Worm (Caenorhabditis elegans) whole organism, L4 larva: ENCODE measurements around the gene B0563.18.

Source experiments
- F10B5.3 ChIP-seq: sonication (generic microtip); optimal IDR thresholded peaks from 2 replicates; lab custom pipeline; 2016; ENCODE audit warnings: mild to moderate bottlenecking, missing genetic modification characterization, missing compliant biosample characterization
- F37D6.2 ChIP-seq: sonication (generic microtip); optimal IDR thresholded peaks from 2 replicates; lab custom pipeline; 2016; ENCODE audit warnings: mild to moderate bottlenecking, missing genetic modification characterization, missing compliant biosample characterization
- R02D3.7 ChIP-seq: fragments of 150-350 bp; sonication (generic microtip); optimal IDR thresholded peaks from 3 replicates; lab custom pipeline; 2014; ENCODE audit warnings: missing biosample characterization, missing genetic modification characterization
- T20F7.1 ChIP-seq: fragments of 200-800 bp; sonication (Bioruptor generic); optimal IDR thresholded peaks from 2 replicates; lab custom pipeline; 2018; ENCODE audit warnings: mild to moderate bottlenecking, missing genetic modification characterization, missing compliant biosample characterization
- T26A8.4 ChIP-seq: fragments of 200-800 bp; sonication (Bioruptor generic); IDR thresholded peaks from 2 replicates; pipeline ENCODE4 v1.3.6; 2022; ENCODE audit warnings: missing genetic modification characterization, missing compliant biosample characterization
- aly-2 ChIP-seq: sonication (generic microtip); optimal IDR thresholded peaks from 2 replicates; lab custom pipeline; 2018; ENCODE audit warnings: missing biosample characterization, missing genetic modification characterization
- ceh-28 ChIP-seq: fragments of 150-350 bp; optimal IDR thresholded peaks from 2 replicates; lab custom pipeline; 2014; ENCODE audit warnings: missing biosample characterization, missing genetic modification reagents, missing genetic modification characterization
- ceh-82 ChIP-seq: sonication (generic microtip); optimal IDR thresholded peaks from 2 replicates; lab custom pipeline; 2017; ENCODE audit warnings: missing biosample characterization, missing genetic modification characterization
- ctbp-1 ChIP-seq: fragments of 200-800 bp; sonication (Bioruptor generic); IDR thresholded peaks from 2 replicates; pipeline ENCODE4 v1.3.6; 2022; ENCODE audit warnings: missing genetic modification reagents, missing genetic modification characterization, missing compliant biosample characterization
- daf-19 ChIP-seq: fragments of 200-800 bp; sonication (Bioruptor generic); conservative IDR thresholded peaks from 2 replicates; pipeline ENCODE4 v1.3.6; 2022; ENCODE audit warnings: missing genetic modification characterization, missing compliant biosample characterization
- daf-8 ChIP-seq: fragments of 200-800 bp; sonication (Bioruptor generic); IDR thresholded peaks from 2 replicates; pipeline ENCODE4 v1.3.6; 2022; ENCODE audit warnings: missing genetic modification characterization, missing compliant biosample characterization
- dmd-6 ChIP-seq: fragments of 200-800 bp; sonication (Bioruptor generic); IDR thresholded peaks from 2 replicates; pipeline ENCODE4 v1.3.6; 2022; ENCODE audit warnings: missing genetic modification reagents, missing genetic modification characterization, missing compliant biosample characterization
- dmd-8 ChIP-seq: fragments of 200-800 bp; sonication (Bioruptor generic); IDR thresholded peaks from 2 replicates; pipeline ENCODE4 v1.3.6; 2022; ENCODE audit warnings: missing genetic modification characterization, missing compliant biosample characterization
- fkh-10 ChIP-seq: fragments of 150-350 bp; optimal IDR thresholded peaks from 2 replicates; lab custom pipeline; 2014; ENCODE audit warnings: missing biosample characterization, missing genetic modification reagents, missing genetic modification characterization
- fos-1 ChIP-seq: fragments of 150-350 bp; optimal IDR thresholded peaks from 2 replicates; lab custom pipeline; 2014; ENCODE audit warnings: missing biosample characterization, missing genetic modification characterization
- hmg-1.1 ChIP-seq: fragments of 200-800 bp; sonication (Bioruptor generic); IDR thresholded peaks from 2 replicates; pipeline ENCODE4 v1.3.6; 2022; ENCODE audit warnings: missing genetic modification reagents, missing genetic modification characterization, missing compliant biosample characterization
- lin-13 ChIP-seq: fragments of 150-350 bp; optimal IDR thresholded peaks from 2 replicates; lab custom pipeline; 2014; ENCODE audit warnings: missing biosample characterization, missing genetic modification reagents, missing genetic modification characterization
- lin-15B ChIP-seq: fragments of 150-350 bp; sonication (generic microtip); optimal IDR thresholded peaks from 3 replicates; lab custom pipeline; 2014; ENCODE audit warnings: missing biosample characterization, missing genetic modification characterization
- lin-29 ChIP-seq: fragments of 200-800 bp; sonication (Bioruptor generic); IDR thresholded peaks from 2 replicates; pipeline ENCODE4 v1.3.6; 2022; ENCODE audit warnings: missing genetic modification reagents, missing genetic modification characterization, missing compliant biosample characterization
- lin-39 ChIP-seq: fragments of 150-350 bp; optimal IDR thresholded peaks from 2 replicates; lab custom pipeline; 2014; ENCODE audit warnings: missing biosample characterization, missing genetic modification reagents, missing genetic modification characterization
- mdt-29 ChIP-seq: fragments of 200-800 bp; sonication (Bioruptor generic); IDR thresholded peaks from 2 replicates; pipeline ENCODE4 v1.3.6; 2022; ENCODE audit warnings: missing genetic modification reagents, missing genetic modification characterization, missing compliant biosample characterization
- mep-1 ChIP-seq: fragments of 150-350 bp; sonication (generic microtip); optimal IDR thresholded peaks from 3 replicates; lab custom pipeline; 2014; ENCODE audit warnings: missing biosample characterization, missing genetic modification characterization
- mes-2 ChIP-seq: sonication (generic microtip); optimal IDR thresholded peaks from 2 replicates; lab custom pipeline; 2016; ENCODE audit warnings: missing genotype, mild to moderate bottlenecking, missing genetic modification characterization, missing compliant biosample characterization; ENCODE audit not compliant: poor library complexity, severe bottlenecking
- mxl-2 ChIP-seq: fragments of 200-800 bp; sonication (Bioruptor generic); conservative IDR thresholded peaks from 2 replicates; pipeline ENCODE4 v1.3.6; 2022; ENCODE audit warnings: missing genetic modification reagents, missing genetic modification characterization, missing compliant biosample characterization
- nhr-111 ChIP-seq: fragments of 200-800 bp; sonication (Bioruptor generic); optimal IDR thresholded peaks from 2 replicates; lab custom pipeline; 2018; ENCODE audit warnings: mild to moderate bottlenecking, missing genetic modification characterization, missing compliant biosample characterization
- nhr-28 ChIP-seq: fragments of 150-350 bp; optimal IDR thresholded peaks from 2 replicates; lab custom pipeline; 2014; ENCODE audit warnings: missing biosample characterization, missing genetic modification characterization
- nhr-41 ChIP-seq: fragments of 200-800 bp; sonication (Bioruptor generic); IDR thresholded peaks from 2 replicates; pipeline ENCODE4 v1.3.6; 2022; ENCODE audit warnings: missing genetic modification reagents, missing genetic modification characterization, missing compliant biosample characterization
- pha-4 ChIP-seq, 2 experiments: fragments of 150-350 bp in 1 of 2; fragments of 200-800 bp in 1 of 2; sonication (Bioruptor generic) in 1 of 2; IDR thresholded peaks in 1 of 2; optimal IDR thresholded peaks in 1 of 2; 2 replicates each; pipeline versions ENCODE4 v1.3.6 to Lab custom; 2014 to 2022; ENCODE audit warnings: missing genetic modification characterization in 2 of 2, missing genetic modification reagents in 2 of 2, missing biosample characterization in 1 of 2, missing compliant biosample characterization in 1 of 2
- pqm-1 ChIP-seq: sonication (generic microtip); optimal IDR thresholded peaks from 2 replicates; lab custom pipeline; 2017; ENCODE audit warnings: missing biosample characterization, missing genetic modification characterization
- skn-1 ChIP-seq: fragments of 150-350 bp; optimal IDR thresholded peaks from 2 replicates; lab custom pipeline; 2014; ENCODE audit warnings: missing biosample characterization, missing genetic modification characterization
- spr-3 ChIP-seq: fragments of 200-800 bp; sonication (Bioruptor generic); optimal IDR thresholded peaks from 2 replicates; lab custom pipeline; 2018; ENCODE audit warnings: mild to moderate bottlenecking, missing genetic modification characterization, missing compliant biosample characterization
- unc-62 ChIP-seq, 3 experiments: fragments of 150-350 bp in 1 of 3; sonication (generic microtip); optimal IDR thresholded peaks in 2 of 3; peaks in 1 of 3; 1 replicate in 1 of 3; 2 replicates in 2 of 3; lab custom pipeline; 2014 to 2017; ENCODE audit warnings: missing biosample characterization in 3 of 3, missing genetic modification characterization in 3 of 3, missing genetic modification reagents in 3 of 3, missing genotype in 1 of 3
- zag-1 ChIP-seq: fragments of 150-350 bp; optimal IDR thresholded peaks from 2 replicates; lab custom pipeline; 2014; ENCODE audit warnings: missing biosample characterization, missing genetic modification characterization
- zfp-2 ChIP-seq: sonication (generic microtip); optimal IDR thresholded peaks from 2 replicates; lab custom pipeline; 2016; ENCODE audit warnings: mild to moderate bottlenecking, missing genetic modification characterization, missing compliant biosample characterization
- zip-11 ChIP-seq: fragments of 200-800 bp; sonication (Bioruptor generic); IDR thresholded peaks from 2 replicates; pipeline ENCODE4 v1.3.6; 2022; ENCODE audit warnings: missing genetic modification characterization, missing compliant biosample characterization

Gene B0563.18

DNA sequence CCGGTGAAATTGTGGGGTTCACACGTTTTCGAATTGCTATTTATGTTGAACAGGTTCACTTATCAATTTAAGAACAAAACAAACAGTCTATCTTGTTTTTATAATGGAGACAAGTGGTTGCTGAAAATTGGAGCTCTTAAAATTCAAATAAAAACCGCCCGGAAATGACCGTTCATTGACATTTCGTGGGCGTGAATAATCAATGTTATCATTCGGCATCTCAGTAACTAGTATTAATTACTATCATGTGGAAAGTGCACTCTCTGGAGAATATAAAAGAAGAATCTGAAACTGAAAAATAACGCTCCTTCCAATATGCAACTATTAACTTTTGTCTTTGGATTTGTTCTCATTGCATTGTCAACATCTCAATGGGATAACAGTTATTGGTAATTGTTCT lies 4.1 kb upstream of the B0563.18 start, which contains the start of gene B0563.9:
B0563.9 (plus strand) TSS at position 301 of the 400 bp plus-strand sequence.
- TF ChIP-seq mdt-29 (GFP tag; lab: Robert Waterston, UW) (no peak), aly-2 (no peak), lin-29 (GFP tag; lab: Robert Waterston, UW) (no peak), dmd-6 (GFP tag; lab: Robert Waterston, UW) (no peak), zag-1 (tag; lab: Kevin White, UChicago) (no peak), spr-3 (GFP tag; lab: Kevin White, UChicago) (no peak), T26A8.4 (GFP tag; lab: Robert Waterston, UW) (no peak), lin-39 (tag; lab: Kevin White, UChicago) (no peak), ceh-82 (no peak), nhr-28 (tag; lab: Kevin White, UChicago) (no peak), fkh-10 (no peak)

DNA sequence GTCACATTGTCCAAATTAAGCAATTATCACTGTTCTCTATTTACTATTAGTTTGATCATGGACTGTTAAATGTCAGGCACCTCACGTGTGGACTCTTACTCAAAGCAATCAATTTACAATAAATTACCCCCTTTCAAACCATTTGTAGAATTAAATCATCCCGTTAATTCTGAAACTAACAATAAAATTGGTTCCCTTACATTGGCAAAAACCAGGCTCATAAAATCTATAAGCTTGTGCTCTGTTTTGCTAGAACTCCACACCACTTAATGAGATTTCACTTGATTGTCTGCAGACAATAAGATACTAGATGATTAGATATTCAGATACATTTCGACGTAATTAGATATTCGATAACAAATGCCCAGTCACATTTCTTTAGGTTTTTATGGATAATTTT lies 2.3 kb upstream of the B0563.18 start:
- no peak for TF ChIP-seq ctbp-1
- TF ChIP-seq unc-62 (GFP tag; optimal IDR thresholded peaks at IDR 0.05 in 1 of 2; lab: Kevin White, UChicago), result peak in 1 of 2 experiments; percentile 91
- no peak for TF ChIP-seq unc-62 (tag; optimal IDR thresholded peaks at IDR 0.05; lab: Kevin White, UChicago)
- no peak for TF ChIP-seq mep-1
- TF ChIP-seq fos-1 (tag; lab: Kevin White, UChicago), result no peak
- no peak for TF ChIP-seq ceh-28 (tag; lab: Kevin White, UChicago)

DNA sequence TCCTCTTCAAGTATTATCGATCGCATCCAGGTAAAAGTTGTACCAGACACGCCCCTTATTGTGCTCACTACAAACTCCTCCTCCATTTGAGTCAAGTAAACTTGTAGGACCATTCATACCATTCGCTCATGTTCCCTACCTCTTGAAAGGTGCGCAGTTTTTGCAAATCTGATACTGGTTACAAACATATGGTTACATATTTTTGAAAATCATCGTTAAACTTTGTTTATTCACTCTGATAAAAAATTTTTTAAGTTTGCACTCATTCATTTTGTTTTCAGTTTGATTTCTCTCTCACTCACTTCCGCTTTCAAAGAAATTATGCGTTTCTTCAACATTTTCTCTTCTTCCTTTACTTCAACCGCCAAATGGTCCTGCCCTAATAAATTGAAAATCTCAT lies 1.1 kb upstream of the B0563.18 start, which contains the start of gene B0563.1:
B0563.1 (plus strand) TSS at position 301 of the 400 bp plus-strand sequence.
- TF ChIP-seq lin-39 (tag; lab: Kevin White, UChicago) (no peak), zfp-2 (tag; lab: Kevin White, UChicago) (no peak), skn-1 (tag; lab: Kevin White, UChicago) (no peak), zip-11 (GFP tag; lab: Robert Waterston, UW) (no peak), fkh-10 (no peak), ctbp-1 (no peak), daf-19 (GFP tag; lab: Robert Waterston, UW) (no peak), T20F7.1 (GFP tag; lab: Kevin White, UChicago) (no peak), mxl-2 (no peak), lin-13 (GFP tag; lab: Kevin White, UChicago) (no peak), unc-62 (GFP tag; optimal IDR thresholded peaks at IDR 0.05 in 1 of 2; lab: Kevin White, UChicago) (no peak), unc-62 (tag; optimal IDR thresholded peaks at IDR 0.05; lab: Kevin White, UChicago) (no peak)

DNA sequence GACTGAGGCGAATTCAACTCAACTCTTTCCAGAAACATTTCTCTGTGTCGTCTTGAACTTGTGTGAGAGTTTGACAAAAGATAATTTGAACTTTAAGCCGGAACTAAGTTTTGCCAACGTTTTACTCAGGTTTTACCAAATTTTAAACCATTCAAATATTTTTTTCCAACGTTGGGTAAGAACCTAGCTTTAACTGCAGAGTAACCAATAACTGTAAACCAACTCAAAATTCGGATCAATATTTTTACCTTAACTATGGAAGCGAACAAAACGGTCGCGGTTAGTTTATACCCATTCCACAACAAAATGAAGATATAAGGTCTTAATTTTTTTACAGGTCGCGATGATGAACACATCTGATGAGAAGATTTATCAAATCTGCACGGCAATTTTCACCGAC lies 355 bp downstream of the B0563.18 start:
- TF ChIP-seq unc-62 (GFP tag; optimal IDR thresholded peaks at IDR 0.05 in 1 of 2; lab: Kevin White, UChicago) (peak in 1 of 2 experiments; percentile 94), unc-62 (tag; optimal IDR thresholded peaks at IDR 0.05; lab: Kevin White, UChicago) (no peak), F37D6.2 (tag; lab: Kevin White, UChicago) (no peak)

DNA sequence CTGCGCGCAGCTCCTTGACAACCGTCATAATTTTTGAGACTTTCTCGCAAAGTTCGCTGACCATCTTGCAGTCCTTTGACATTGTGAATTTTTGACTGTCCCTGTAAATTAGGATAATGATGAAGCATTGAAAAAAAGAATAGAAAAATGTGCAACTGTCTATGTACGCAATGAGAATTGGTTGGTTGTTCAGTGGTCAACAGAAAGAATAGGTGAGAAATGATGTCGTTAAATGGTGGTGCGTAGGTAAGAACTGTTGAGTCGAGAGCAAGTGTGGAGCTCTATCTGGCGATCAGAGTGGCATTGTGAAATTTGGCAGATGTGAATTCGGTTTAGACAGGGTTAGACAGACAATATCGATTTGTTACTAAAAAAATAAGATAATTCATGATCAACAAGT lies 2.0 kb downstream of the B0563.18 start, which contains the start of gene B0563.8:
B0563.8 (minus strand) TSS at position 101 of the 400 bp plus-strand sequence.
- TF ChIP-seq F10B5.3 (tag; lab: Kevin White, UChicago) (no peak), mes-2 (tag; lab: Kevin White, UChicago) (no peak), pha-4 (GFP tag; IDR thresholded peaks at IDR 0.05; lab: Robert Waterston, UW) (no peak), pha-4 (tag; optimal IDR thresholded peaks at IDR 0.05; lab: Kevin White, UChicago) (no peak), nhr-28 (tag; lab: Kevin White, UChicago) (no peak), aly-2 (no peak), dmd-8 (GFP tag; lab: Robert Waterston, UW) (no peak), pqm-1 (tag; lab: Kevin White, UChicago) (no peak), R02D3.7 (no peak)

DNA sequence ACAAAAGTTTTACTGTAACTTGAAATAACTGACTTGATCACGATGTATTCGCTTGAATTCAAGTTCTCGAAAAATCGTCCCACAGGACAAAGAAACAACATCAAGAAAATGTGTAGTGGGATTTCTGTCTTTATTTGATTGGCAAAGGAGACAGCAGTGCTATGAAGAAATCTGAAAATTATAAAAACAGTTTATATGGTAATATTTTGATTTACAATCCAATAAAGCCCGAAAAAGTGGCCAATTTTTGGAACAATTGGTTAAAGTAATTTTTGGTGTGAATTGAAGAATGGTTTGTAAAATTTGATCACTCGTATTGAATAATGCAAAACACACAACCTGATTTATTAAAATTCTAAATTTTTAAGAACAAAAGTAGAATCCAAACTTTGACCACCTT lies 8.4 kb downstream of the B0563.18 start, which contains the start of gene Y81B9A.4:
Y81B9A.4 (minus strand) TSS at position 101 of the 400 bp plus-strand sequence.
- TF ChIP-seq R02D3.7 (no peak), nhr-41 (no peak), daf-8 (GFP tag; lab: Robert Waterston, UW) (no peak), hmg-1.1 (GFP tag; lab: Robert Waterston, UW) (no peak), lin-15B (tag; lab: Kevin White, UChicago) (no peak), nhr-111 (GFP tag; lab: Kevin White, UChicago) (no peak)
